Worm (Caenorhabditis elegans) whole organism, L3 larva: ENCODE data around the gene gbb-1.

Experiments used
- R02D3.7 ChIP-seq: fragments of 150-350 bp; optimal IDR thresholded peaks from 2 replicates; lab custom pipeline; 2014; ENCODE audit warnings: missing biosample characterization, missing genetic modification characterization
- aly-2 ChIP-seq: fragments of 150-350 bp; optimal IDR thresholded peaks from 2 replicates; lab custom pipeline; 2014; ENCODE audit warnings: missing biosample characterization, missing genetic modification characterization
- egl-27 ChIP-seq: sonication (generic microtip); optimal IDR thresholded peaks from 4 replicates; lab custom pipeline; 2017; ENCODE audit warnings: missing biosample characterization, missing genetic modification reagents, missing genetic modification characterization
- elt-3 ChIP-seq, 3 experiments: fragments of 150-350 bp in 1 of 3; sonication (generic microtip) in 2 of 3; optimal IDR thresholded peaks; 2 replicates in 2 of 3; 4 replicates in 1 of 3; lab custom pipeline; 2014 to 2017; ENCODE audit warnings: missing biosample characterization in 3 of 3, missing genetic modification characterization in 3 of 3
- eor-1 ChIP-seq, 2 experiments: fragments of 150-350 bp; optimal IDR thresholded peaks; 2 replicates each; lab custom pipeline; 2014 to 2018; ENCODE audit warnings: missing biosample characterization in 2 of 2, missing genetic modification characterization in 2 of 2
- jun-1 ChIP-seq: fragments of 150-350 bp; optimal IDR thresholded peaks from 2 replicates; lab custom pipeline; 2014; ENCODE audit warnings: missing biosample characterization, missing genetic modification reagents, missing genetic modification characterization
- nhr-28 ChIP-seq: fragments of 150-350 bp; optimal IDR thresholded peaks from 2 replicates; lab custom pipeline; 2014; ENCODE audit warnings: missing biosample characterization, missing genetic modification characterization
- nhr-76 ChIP-seq: fragments of 150-350 bp; sonication (generic microtip); optimal IDR thresholded peaks from 5 replicates; lab custom pipeline; 2014; ENCODE audit warnings: missing biosample characterization, missing genetic modification characterization
- skn-1 ChIP-seq: fragments of 150-350 bp; optimal IDR thresholded peaks from 2 replicates; lab custom pipeline; 2014; ENCODE audit warnings: missing biosample characterization, missing genetic modification characterization
- tbx-2 ChIP-seq: sonication (generic microtip); optimal IDR thresholded peaks from 2 replicates; lab custom pipeline; 2016; ENCODE audit warnings: mild to moderate bottlenecking, missing genetic modification characterization, missing compliant biosample characterization
- zag-1 ChIP-seq: fragments of 150-350 bp; optimal IDR thresholded peaks from 2 replicates; lab custom pipeline; 2014; ENCODE audit warnings: missing biosample characterization, missing genetic modification characterization
- ztf-11 ChIP-seq: fragments of 150-350 bp; optimal IDR thresholded peaks from 2 replicates; lab custom pipeline; 2014; ENCODE audit warnings: missing biosample characterization, missing genetic modification characterization

DNA sequence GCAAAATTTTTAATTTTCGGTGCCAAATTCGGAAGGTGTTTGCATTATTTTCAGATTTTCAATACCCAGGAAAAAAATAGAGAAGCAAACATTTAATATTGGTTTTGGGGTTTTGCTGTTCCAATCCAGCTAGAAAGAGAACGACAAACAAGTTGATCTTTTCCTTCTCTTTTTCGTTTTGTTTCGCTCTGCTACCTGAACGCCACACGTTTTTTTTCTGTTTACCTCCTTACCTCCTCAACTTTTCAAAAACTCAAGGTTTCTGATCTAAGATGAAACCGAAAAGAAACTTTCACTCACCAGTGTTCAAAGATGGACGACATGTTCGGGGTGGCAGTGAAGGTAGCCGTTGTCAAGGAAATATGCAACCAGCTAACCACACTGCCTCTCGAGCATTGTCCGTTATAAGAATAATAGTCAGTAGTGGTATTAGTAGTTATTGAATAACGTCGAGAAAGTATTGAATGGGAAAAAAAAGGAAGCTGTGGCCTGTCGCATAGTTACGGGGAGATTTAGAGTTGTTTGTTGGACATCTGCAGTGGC is 11.8 kb downstream of the gbb-1 start:
- TF ChIP-seq aly-2 (tag; lab: Kevin White, UChicago) = no peak
- no peak for TF ChIP-seq eor-1 (tag; optimal IDR thresholded peaks at IDR 0.05; lab: Kevin White, UChicago)
- TF ChIP-seq skn-1 = no peak
- no peak for TF ChIP-seq tbx-2
- no peak for TF ChIP-seq egl-27
- no peak for TF ChIP-seq ztf-11
- TF ChIP-seq nhr-28 (tag; lab: Kevin White, UChicago) = no peak
- no peak for TF ChIP-seq jun-1 (tag; lab: Kevin White, UChicago)
- TF ChIP-seq nhr-76 (tag; lab: Kevin White, UChicago) = no peak
- TF ChIP-seq R02D3.7 (tag; lab: Kevin White, UChicago) = no peak
- TF ChIP-seq elt-3 (tag; optimal IDR thresholded peaks at IDR 0.05; lab: Kevin White, UChicago) = no peak
- TF ChIP-seq zag-1 (tag; lab: Kevin White, UChicago) = no peak
